Worm (Caenorhabditis elegans): ENCODE data around the gene ngn-1.
A peak's percentile ranks its signal among the peaks of the same experiment; 100 is the strongest.
"Not testable (repeated sequence)": the region's sequence is repeated elsewhere in the genome, so short reads cannot be mapped to it uniquely, and the experiment has no call there.

ngn-1 gene

ce11 chrIV:2628171-2628570 is at the start of gene ngn-1:
ngn-1 (minus strand) TSS chrIV:2628271.
- TF ChIP-seq W03F9.2 (tag; optimal IDR thresholded peaks at IDR 0.05) (no peak), dao-5 (tag; optimal IDR thresholded peaks at IDR 0.05) (no peak), him-1 (tag; optimal IDR thresholded peaks at IDR 0.05) (no peak)

ce11 chrIV:2677687-2678086 is 49.6 kb upstream of the ngn-1 start:
- TF ChIP-seq him-1 (tag; optimal IDR thresholded peaks at IDR 0.05) (no peak), dao-5 (tag; optimal IDR thresholded peaks at IDR 0.05) (no peak), W03F9.2 (tag; optimal IDR thresholded peaks at IDR 0.05) (no peak)

ce11 chrIV:2676281-2676680 is 48.2 kb upstream of the ngn-1 start, which contains the start of gene Y94H6A.3:
Y94H6A.3 (plus strand) TSS chrIV:2676512.
- TF ChIP-seq dao-5 (tag; optimal IDR thresholded peaks at IDR 0.05) (no peak), W03F9.2 (tag; optimal IDR thresholded peaks at IDR 0.05) (peak; percentile 75), him-1 (tag; optimal IDR thresholded peaks at IDR 0.05) (no peak)

ce11 chrIV:2674915-2675314 is 46.8 kb upstream of the ngn-1 start, which contains the start of gene gpx-4:
gpx-4 (minus strand) TSS chrIV:2675015.
- not testable (repeated sequence) for TF ChIP-seq W03F9.2, dao-5, him-1 (tag; optimal IDR thresholded peaks at IDR 0.05)

ce11 chrIV:2670664-2671063 is 42.6 kb upstream of the ngn-1 start:
- no peak for TF ChIP-seq him-1 (tag; optimal IDR thresholded peaks at IDR 0.05)
- TF ChIP-seq W03F9.2 (tag; optimal IDR thresholded peaks at IDR 0.05) = no peak
- no peak for TF ChIP-seq dao-5 (tag; optimal IDR thresholded peaks at IDR 0.05)

- TF ChIP-seq dao-5 (tag; optimal IDR thresholded peaks at IDR 0.05) (no peak), him-1 (tag; optimal IDR thresholded peaks at IDR 0.05) (no peak), W03F9.2 (tag; optimal IDR thresholded peaks at IDR 0.05) (no peak)
Observed at ce11 chrIV:2666586-2667100, 38.6 kb upstream of the ngn-1 start, which contains the start of gene Y69A2AR.1. Y69A2AR.1 (plus strand) TSS chrIV:2667050.

ce11 chrIV:2666127-2666526 is 38.1 kb upstream of the ngn-1 start:
- TF ChIP-seq W03F9.2 (tag; optimal IDR thresholded peaks at IDR 0.05) (no peak), him-1 (tag; optimal IDR thresholded peaks at IDR 0.05) (no peak), dao-5 (tag; optimal IDR thresholded peaks at IDR 0.05) (no peak)

- TF ChIP-seq him-1 (tag; optimal IDR thresholded peaks at IDR 0.05) (no peak), dao-5 (tag; optimal IDR thresholded peaks at IDR 0.05) (no peak), W03F9.2 (tag; optimal IDR thresholded peaks at IDR 0.05) (no peak)
Observed at ce11 chrIV:2665388-2665978, 37.4 kb upstream of the ngn-1 start.

ce11 chrIV:2664901-2665201 is 36.8 kb upstream of the ngn-1 start:
- TF ChIP-seq him-1 (tag; optimal IDR thresholded peaks at IDR 0.05) = no peak
- TF ChIP-seq dao-5 (tag; optimal IDR thresholded peaks at IDR 0.05) = peak; percentile 29

- no peak for TF ChIP-seq W03F9.2 (tag; optimal IDR thresholded peaks at IDR 0.05)
- no peak for TF ChIP-seq him-1 (tag; optimal IDR thresholded peaks at IDR 0.05)
- no peak for TF ChIP-seq dao-5 (tag; optimal IDR thresholded peaks at IDR 0.05)
Observed at ce11 chrIV:2663953-2664900, 36.2 kb upstream of the ngn-1 start, which contains the start of gene Y69A2AR.31. Y69A2AR.31 (minus strand) TSS chrIV:2664003.

- TF ChIP-seq W03F9.2 (tag; optimal IDR thresholded peaks at IDR 0.05) (no peak), him-1 (tag; optimal IDR thresholded peaks at IDR 0.05) (no peak)
Observed at ce11 chrIV:2658733-2659132, 30.7 kb upstream of the ngn-1 start.

ce11 chrIV:2657307-2657706 is 29.2 kb upstream of the ngn-1 start:
- TF ChIP-seq W03F9.2 (tag; optimal IDR thresholded peaks at IDR 0.05) = no peak
- no peak for TF ChIP-seq him-1 (tag; optimal IDR thresholded peaks at IDR 0.05)
- no peak for TF ChIP-seq dao-5 (tag; optimal IDR thresholded peaks at IDR 0.05)

ce11 chrIV:2656400-2657139 is 28.5 kb upstream of the ngn-1 start:
- no peak for TF ChIP-seq W03F9.2 (tag; optimal IDR thresholded peaks at IDR 0.05)

- no peak for TF ChIP-seq W03F9.2 (tag; optimal IDR thresholded peaks at IDR 0.05)
- TF ChIP-seq dao-5 (tag; optimal IDR thresholded peaks at IDR 0.05) = no peak
- no peak for TF ChIP-seq him-1 (tag; optimal IDR thresholded peaks at IDR 0.05)
Observed at ce11 chrIV:2654965-2655364, 26.9 kb upstream of the ngn-1 start.
